Worm (Caenorhabditis elegans) whole organism, late embryonic: ENCODE results near the gene clec-55.

Experiments
- C08G9.2 ChIP-seq: sonication (generic microtip); optimal IDR thresholded peaks from 2 replicates; lab custom pipeline; 2016; ENCODE audit warnings: mild to moderate bottlenecking, missing genetic modification characterization, moderate library complexity, missing compliant biosample characterization
- C38D4.7 ChIP-seq: fragments of 200-800 bp; sonication (Bioruptor generic); optimal IDR thresholded peaks from 2 replicates; lab custom pipeline; 2018; ENCODE audit warnings: mild to moderate bottlenecking, missing genetic modification characterization, moderate library complexity, missing compliant biosample characterization
- K09A11.1 ChIP-seq: sonication (generic microtip); optimal IDR thresholded peaks from 2 replicates; lab custom pipeline; 2017; ENCODE audit warnings: antibody characterized with exemption, mild to moderate bottlenecking, missing genetic modification characterization, missing compliant biosample characterization; ENCODE audit not compliant: insufficient read depth
- Y22D7AL.16 ChIP-seq: sonication (generic microtip); optimal IDR thresholded peaks from 2 replicates; lab custom pipeline; 2016; ENCODE audit warnings: missing genetic modification characterization, missing compliant biosample characterization
- ahr-1 ChIP-seq: sonication (generic microtip); optimal IDR thresholded peaks from 2 replicates; lab custom pipeline; 2016; ENCODE audit warnings: missing genetic modification characterization, missing compliant biosample characterization
- ceh-14 ChIP-seq: sonication (generic microtip); optimal IDR thresholded peaks from 2 replicates; lab custom pipeline; 2016; ENCODE audit warnings: missing genotype, missing genetic modification characterization, missing compliant biosample characterization
- ceh-18 ChIP-seq: sonication (generic microtip); optimal IDR thresholded peaks from 2 replicates; lab custom pipeline; 2016; ENCODE audit warnings: missing genetic modification characterization, missing compliant biosample characterization
- ceh-24 ChIP-seq: sonication (generic microtip); optimal IDR thresholded peaks from 2 replicates; lab custom pipeline; 2016; ENCODE audit warnings: mild to moderate bottlenecking, missing genetic modification characterization, missing compliant biosample characterization
- ceh-30 ChIP-seq: fragments of 150-350 bp; optimal IDR thresholded peaks from 2 replicates; lab custom pipeline; 2014; ENCODE audit warnings: missing biosample characterization, missing genetic modification characterization
- ceh-31 ChIP-seq: sonication (generic microtip); optimal IDR thresholded peaks from 2 replicates; lab custom pipeline; 2016; ENCODE audit warnings: missing genetic modification characterization, missing compliant biosample characterization
- ceh-34 ChIP-seq: sonication (generic microtip); optimal IDR thresholded peaks from 2 replicates; lab custom pipeline; 2016; ENCODE audit warnings: mild to moderate bottlenecking, missing genetic modification characterization, missing compliant biosample characterization
- ceh-6 ChIP-seq: fragments of 200-800 bp; sonication (Bioruptor generic); optimal IDR thresholded peaks from 2 replicates; lab custom pipeline; 2018; ENCODE audit warnings: mild to moderate bottlenecking, missing genetic modification characterization, missing compliant biosample characterization
- ceh-9 ChIP-seq: sonication (generic microtip); optimal IDR thresholded peaks from 2 replicates; lab custom pipeline; 2016; ENCODE audit warnings: mild to moderate bottlenecking, missing genetic modification characterization, inconsistent platforms, missing compliant biosample characterization
- che-1 ChIP-seq: sonication (generic microtip); optimal IDR thresholded peaks from 2 replicates; lab custom pipeline; 2016; ENCODE audit warnings: mild to moderate bottlenecking, missing genetic modification characterization, missing compliant biosample characterization
- dve-1 ChIP-seq: sonication (generic microtip); optimal IDR thresholded peaks from 2 replicates; lab custom pipeline; 2017; ENCODE audit warnings: antibody characterized with exemption, mild to moderate bottlenecking, missing genetic modification characterization, missing compliant biosample characterization
- ets-4 ChIP-seq: sonication (generic microtip); optimal IDR thresholded peaks from 2 replicates; lab custom pipeline; 2016; ENCODE audit warnings: missing genetic modification characterization, missing compliant biosample characterization
- fax-1 ChIP-seq: sonication (generic microtip); optimal IDR thresholded peaks from 2 replicates; lab custom pipeline; 2016; ENCODE audit warnings: missing genotype, missing genetic modification characterization, missing compliant biosample characterization
- fkh-10 ChIP-seq: fragments of 150-350 bp; optimal IDR thresholded peaks from 2 replicates; lab custom pipeline; 2014; ENCODE audit warnings: missing biosample characterization, missing genetic modification reagents, missing genetic modification characterization
- fkh-6 ChIP-seq: sonication (generic microtip); optimal IDR thresholded peaks from 2 replicates; lab custom pipeline; 2016; ENCODE audit warnings: missing genetic modification characterization, missing compliant biosample characterization
- gmeb-2 ChIP-seq: sonication (generic microtip); optimal IDR thresholded peaks from 2 replicates; lab custom pipeline; 2016; ENCODE audit warnings: missing genetic modification characterization, inconsistent platforms, missing compliant biosample characterization
- hlh-13 ChIP-seq: fragments of 200-800 bp; sonication (Bioruptor generic); optimal IDR thresholded peaks from 2 replicates; lab custom pipeline; 2018; ENCODE audit warnings: mild to moderate bottlenecking, missing genetic modification characterization, missing compliant biosample characterization
- hlh-6 ChIP-seq: sonication (generic microtip); optimal IDR thresholded peaks from 2 replicates; lab custom pipeline; 2016; ENCODE audit warnings: missing genotype, missing genetic modification characterization, missing compliant biosample characterization
- hlh-8 ChIP-seq: sonication (generic microtip); optimal IDR thresholded peaks from 2 replicates; lab custom pipeline; 2016; ENCODE audit warnings: missing genotype, missing genetic modification characterization, missing compliant biosample characterization
- nfya-1 ChIP-seq: sonication (generic microtip); optimal IDR thresholded peaks from 2 replicates; lab custom pipeline; 2017; ENCODE audit warnings: missing genetic modification characterization, mild to moderate bottlenecking, missing compliant biosample characterization, antibody characterized with exemption, moderate library complexity
- odd-2 ChIP-seq: sonication (generic microtip); optimal IDR thresholded peaks from 2 replicates; lab custom pipeline; 2017; ENCODE audit warnings: antibody characterized with exemption, mild to moderate bottlenecking, missing genetic modification characterization, missing compliant biosample characterization
- pag-3 ChIP-seq: sonication (generic microtip); optimal IDR thresholded peaks from 2 replicates; lab custom pipeline; 2016; ENCODE audit warnings: missing compliant biosample characterization, missing genetic modification characterization, borderline replicate concordance
- pax-1 ChIP-seq: fragments of 150-350 bp; optimal IDR thresholded peaks from 2 replicates; lab custom pipeline; 2014; ENCODE audit warnings: missing biosample characterization, missing genetic modification characterization
- pha-2 ChIP-seq: sonication (generic microtip); optimal IDR thresholded peaks from 2 replicates; lab custom pipeline; 2017; ENCODE audit warnings: mild to moderate bottlenecking, missing genetic modification characterization, missing compliant biosample characterization
- pqm-1 ChIP-seq: sonication (generic microtip); optimal IDR thresholded peaks from 2 replicates; lab custom pipeline; 2016; ENCODE audit warnings: missing genetic modification characterization, missing compliant biosample characterization
- pros-1 ChIP-seq: fragments of 150-350 bp; optimal IDR thresholded peaks from 2 replicates; lab custom pipeline; 2014; ENCODE audit warnings: missing biosample characterization, missing genetic modification reagents, missing genetic modification characterization
- rnt-1 ChIP-seq: sonication (generic microtip); optimal IDR thresholded peaks from 2 replicates; lab custom pipeline; 2016; ENCODE audit warnings: missing genetic modification characterization, missing compliant biosample characterization
- sdc-2 ChIP-seq: sonication (generic microtip); optimal IDR thresholded peaks from 2 replicates; lab custom pipeline; 2016; ENCODE audit warnings: missing genotype, missing genetic modification characterization, missing compliant biosample characterization
- syd-9 ChIP-seq: sonication (generic microtip); optimal IDR thresholded peaks from 2 replicates; lab custom pipeline; 2016; ENCODE audit warnings: mild to moderate bottlenecking, missing genetic modification characterization, moderate library complexity, missing compliant biosample characterization
- tbx-7 ChIP-seq: sonication (generic microtip); optimal IDR thresholded peaks from 2 replicates; lab custom pipeline; 2016; ENCODE audit warnings: missing genotype, missing genetic modification characterization, missing compliant biosample characterization
- unc-3 ChIP-seq, 2 experiments: fragments of 200-800 bp in 1 of 2; sonication (Bioruptor generic) in 1 of 2; sonication (generic microtip) in 1 of 2; conservative IDR thresholded peaks in 1 of 2; optimal IDR thresholded peaks in 1 of 2; 2 replicates each; pipeline versions ENCODE4 v1.3.6 to Lab custom; 2016 to 2022; ENCODE audit warnings: missing compliant biosample characterization in 2 of 2, missing genetic modification characterization in 2 of 2, missing genetic modification reagents in 1 of 2
- unc-55 ChIP-seq: sonication (generic microtip); optimal IDR thresholded peaks from 2 replicates; lab custom pipeline; 2017; ENCODE audit warnings: missing biosample characterization, missing genetic modification reagents, missing genetic modification characterization
- unc-86 ChIP-seq: sonication (generic microtip); optimal IDR thresholded peaks from 2 replicates; lab custom pipeline; 2016; ENCODE audit warnings: missing genetic modification characterization, missing compliant biosample characterization
- zip-5 ChIP-seq: sonication (generic microtip); optimal IDR thresholded peaks from 2 replicates; lab custom pipeline; 2016; ENCODE audit warnings: missing genetic modification characterization, missing compliant biosample characterization

clec-55 gene

DNA sequence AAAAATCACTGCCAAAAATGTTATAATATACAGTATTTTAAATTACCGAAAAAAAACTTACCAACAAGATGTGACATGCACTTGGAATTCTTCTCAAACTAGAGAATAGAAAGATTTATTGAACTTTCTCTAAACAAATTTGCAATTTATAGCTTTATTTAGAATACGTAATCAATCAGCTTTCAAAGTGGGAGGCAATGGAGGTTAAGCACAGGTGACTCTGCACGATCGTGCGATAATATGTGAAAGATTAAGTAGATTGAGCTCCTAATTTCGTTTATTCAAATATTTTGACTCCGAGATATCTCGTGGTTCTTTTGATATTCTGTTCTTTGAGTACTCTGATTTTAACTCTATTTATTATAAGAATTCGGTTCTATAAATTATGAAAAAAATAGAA, 38.9 kb downstream of the clec-55 start, which contains the start of gene R02D5.6:
TSS of gene R02D5.6 (minus strand) at position 101 of the 400 bp plus-strand sequence.
- no peak for TF ChIP-seq zip-5 (tag; lab: Kevin White, UChicago)
- TF ChIP-seq ceh-6, result no peak
- TF ChIP-seq tbx-7 (tag; lab: Kevin White, UChicago), result no peak
- TF ChIP-seq hlh-6 (tag; lab: Kevin White, UChicago), result no peak
- no peak for TF ChIP-seq gmeb-2 (tag; lab: Kevin White, UChicago)
- no peak for TF ChIP-seq Y22D7AL.16
- no peak for TF ChIP-seq C08G9.2
- TF ChIP-seq che-1 (tag; lab: Kevin White, UChicago), result no peak
- TF ChIP-seq K09A11.1, result no peak
- no peak for TF ChIP-seq rnt-1 (tag; lab: Kevin White, UChicago)
- no peak for TF ChIP-seq ceh-9 (tag; lab: Kevin White, UChicago)
- TF ChIP-seq pros-1, result no peak
- TF ChIP-seq ceh-31 (tag; lab: Kevin White, UChicago), result no peak
- no peak for TF ChIP-seq syd-9 (tag; lab: Kevin White, UChicago)
- TF ChIP-seq fkh-10 (GFP tag; lab: Kevin White, UChicago), result no peak
- no peak for TF ChIP-seq odd-2 (tag; lab: Kevin White, UChicago)
- TF ChIP-seq pha-2, result no peak

DNA sequence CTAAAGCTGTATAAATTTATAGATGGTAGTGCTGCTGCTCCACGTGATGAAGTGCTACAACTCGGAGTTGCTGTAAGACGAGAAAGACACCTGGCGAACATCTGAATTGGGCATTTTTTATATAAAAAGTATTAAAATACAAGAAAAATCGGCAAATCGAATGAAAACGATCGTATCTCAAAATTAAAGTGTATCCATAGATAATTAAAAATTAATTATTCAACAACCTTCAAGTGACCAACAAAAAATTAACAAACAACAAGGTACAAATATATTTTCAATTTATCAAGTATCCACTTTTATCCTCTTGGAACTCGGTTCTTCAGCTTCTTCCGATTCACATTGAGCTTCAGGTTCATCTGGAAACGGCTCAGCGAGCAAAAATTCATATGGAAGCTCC, 40.2 kb downstream of the clec-55 start, which contains the start of gene R02D5.8:
TSS of gene R02D5.8 (minus strand) at position 101 of the 400 bp plus-strand sequence.
- TF ChIP-seq pag-3 (tag; lab: Kevin White, UChicago) (no peak), pax-1 (tag; lab: Kevin White, UChicago) (no peak), fkh-6 (tag; lab: Kevin White, UChicago) (no peak), ets-4 (no peak), dve-1 (tag; lab: Kevin White, UChicago) (no peak), syd-9 (tag; lab: Kevin White, UChicago) (no peak), hlh-8 (tag; lab: Kevin White, UChicago) (no peak), Y22D7AL.16 (no peak)

DNA sequence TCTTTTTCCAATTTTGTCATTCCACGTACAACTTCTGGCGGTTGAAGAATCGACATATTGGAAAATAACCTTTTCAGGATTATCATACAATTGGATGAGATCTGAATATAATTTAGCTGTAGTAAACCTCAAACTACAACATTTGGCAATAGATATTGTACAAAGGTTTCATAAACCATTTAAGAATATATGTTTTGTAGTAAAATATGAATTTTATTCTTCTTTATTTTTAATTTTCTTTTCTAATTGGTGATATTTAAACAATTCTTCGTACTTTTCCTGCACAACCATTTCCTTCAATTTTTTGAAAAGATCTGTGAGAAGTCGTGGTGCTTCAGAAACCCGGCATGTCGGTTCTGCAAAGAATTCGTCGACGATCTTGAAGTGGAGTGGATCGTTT, 41.9 kb downstream of the clec-55 start, which contains the start of gene C53A5.17:
TSS of gene C53A5.17 (minus strand) at position 101 of the 400 bp plus-strand sequence.
- TF ChIP-seq ceh-14 (tag; lab: Kevin White, UChicago) (no peak), ceh-18 (tag; lab: Kevin White, UChicago) (no peak), sdc-2 (tag; lab: Kevin White, UChicago) (no peak), unc-3 (GFP tag; conservative IDR thresholded peaks at IDR 0.05; lab: Robert Waterston, UW) (no peak), unc-3 (tag; optimal IDR thresholded peaks at IDR 0.05; lab: Kevin White, UChicago) (no peak), syd-9 (tag; lab: Kevin White, UChicago) (no peak), pag-3 (tag; lab: Kevin White, UChicago) (no peak), fax-1 (tag; lab: Kevin White, UChicago) (no peak), C38D4.7 (GFP tag; lab: Kevin White, UChicago) (no peak), che-1 (tag; lab: Kevin White, UChicago) (no peak), ceh-9 (tag; lab: Kevin White, UChicago) (no peak), unc-55 (GFP tag; lab: Kevin White, UChicago) (no peak), pax-1 (tag; lab: Kevin White, UChicago) (no peak)
- TF ChIP-seq, all 69 proteins: peak for 0

DNA sequence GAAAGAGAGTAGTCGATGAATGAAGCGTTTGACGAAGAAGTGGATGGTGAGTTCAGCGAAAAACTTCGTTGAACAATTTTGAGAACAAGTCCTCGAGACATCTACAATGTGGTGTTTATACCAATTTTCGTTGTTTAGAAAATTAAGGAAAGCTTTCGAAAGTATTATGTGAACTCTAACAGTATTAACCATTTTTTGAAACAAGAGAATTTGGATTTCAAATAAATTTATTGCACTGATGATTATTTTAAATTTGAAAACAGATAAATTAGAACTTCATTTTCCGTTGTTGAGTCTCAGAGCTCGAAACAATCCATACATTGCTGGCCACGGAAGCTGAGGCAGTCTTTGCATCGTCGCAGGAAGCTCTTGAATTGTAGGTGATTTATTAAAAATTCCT, 43.4 kb downstream of the clec-55 start, which contains the start of gene C53A5.16:
TSS of gene C53A5.16 (minus strand) at position 101 of the 400 bp plus-strand sequence.
- TF ChIP-seq hlh-8 (tag; lab: Kevin White, UChicago) (no peak), unc-86 (tag; lab: Kevin White, UChicago) (no peak), ceh-34 (no peak), nfya-1 (tag; lab: Kevin White, UChicago) (no peak), ceh-30 (no peak), syd-9 (tag; lab: Kevin White, UChicago) (no peak), hlh-13 (GFP tag; lab: Kevin White, UChicago) (no peak), ahr-1 (tag; lab: Kevin White, UChicago) (no peak), pax-1 (tag; lab: Kevin White, UChicago) (no peak), pqm-1 (tag; lab: Kevin White, UChicago) (no peak), fax-1 (tag; lab: Kevin White, UChicago) (no peak), ceh-24 (tag; lab: Kevin White, UChicago) (no peak), ceh-14 (tag; lab: Kevin White, UChicago) (no peak)
